Worm (Caenorhabditis elegans) whole organism, mixed stage, embryonic: Measurements from ENCODE around the gene C38D4.10.

ENCODE experiments used
- M03D4.4 ChIP-seq: sonication (generic microtip); optimal IDR thresholded peaks from 2 replicates; lab custom pipeline; 2017; ENCODE audit warnings: mild to moderate bottlenecking, missing genetic modification characterization, missing compliant biosample characterization
- bed-3 ChIP-seq: fragments of 200-800 bp; sonication (Bioruptor generic); optimal IDR thresholded peaks from 3 replicates; lab custom pipeline; 2018; ENCODE audit warnings: mild to moderate bottlenecking, missing genetic modification characterization, moderate library complexity, missing compliant biosample characterization
- blmp-1 ChIP-seq: fragments of 150-350 bp; optimal IDR thresholded peaks from 2 replicates; lab custom pipeline; 2014; ENCODE audit warnings: missing biosample characterization, missing genetic modification characterization
- ceh-39 ChIP-seq: fragments of 150-350 bp; optimal IDR thresholded peaks from 2 replicates; lab custom pipeline; 2014; ENCODE audit warnings: missing biosample characterization, missing genetic modification characterization
- ceh-43 ChIP-seq: fragments of 200-800 bp; sonication (Bioruptor generic); optimal IDR thresholded peaks from 2 replicates; lab custom pipeline; 2018; ENCODE audit warnings: mild to moderate bottlenecking, missing genetic modification characterization, moderate library complexity, missing compliant biosample characterization
- ceh-83 ChIP-seq: fragments of 200-800 bp; sonication (Bioruptor generic); optimal IDR thresholded peaks from 2 replicates; lab custom pipeline; 2018; ENCODE audit warnings: mild to moderate bottlenecking, missing genetic modification characterization, missing compliant biosample characterization
- ces-1 ChIP-seq: fragments of 150-350 bp; optimal IDR thresholded peaks from 2 replicates; lab custom pipeline; 2014; ENCODE audit warnings: missing biosample characterization, missing genetic modification reagents, missing genetic modification characterization
- cnd-1 ChIP-seq: fragments of 200-800 bp; sonication (Bioruptor generic); optimal IDR thresholded peaks from 2 replicates; lab custom pipeline; 2018; ENCODE audit warnings: mild to moderate bottlenecking, missing genetic modification characterization, missing compliant biosample characterization
- drap-1 ChIP-seq: fragments of 200-800 bp; sonication (Bioruptor generic); optimal IDR thresholded peaks from 3 replicates; lab custom pipeline; 2018; ENCODE audit warnings: mild to moderate bottlenecking, missing genetic modification characterization, missing compliant biosample characterization
- elt-1 ChIP-seq: sonication (generic microtip); optimal IDR thresholded peaks from 2 replicates; lab custom pipeline; 2017; ENCODE audit warnings: missing genetic modification characterization, mild to moderate bottlenecking, missing compliant biosample characterization, antibody characterized with exemption, moderate library complexity, borderline replicate concordance; ENCODE audit not compliant: insufficient read depth
- elt-3 ChIP-seq: fragments of 150-350 bp; optimal IDR thresholded peaks from 2 replicates; lab custom pipeline; 2014; ENCODE audit warnings: missing biosample characterization, missing genetic modification characterization
- flh-1 ChIP-seq: fragments of 200-800 bp; sonication (Bioruptor generic); optimal IDR thresholded peaks from 2 replicates; lab custom pipeline; 2018; ENCODE audit warnings: mild to moderate bottlenecking, missing genetic modification characterization, moderate library complexity, missing compliant biosample characterization
- ham-2 ChIP-seq: fragments of 200-800 bp; sonication (Bioruptor generic); optimal IDR thresholded peaks from 2 replicates; lab custom pipeline; 2018; ENCODE audit warnings: mild to moderate bottlenecking, missing genetic modification characterization, missing compliant biosample characterization
- hlh-1 ChIP-seq: fragments of 150-350 bp; optimal IDR thresholded peaks from 2 replicates; lab custom pipeline; 2014; ENCODE audit warnings: missing biosample characterization, missing genetic modification reagents, missing genetic modification characterization
- lin-13 ChIP-seq: fragments of 150-350 bp; optimal IDR thresholded peaks from 2 replicates; lab custom pipeline; 2014; ENCODE audit warnings: missing biosample characterization, missing genetic modification characterization
- lin-32 ChIP-seq: fragments of 200-800 bp; sonication (Bioruptor generic); optimal IDR thresholded peaks from 2 replicates; lab custom pipeline; 2018; ENCODE audit warnings: mild to moderate bottlenecking, missing genetic modification characterization, missing compliant biosample characterization
- lsy-2 ChIP-seq: fragments of 150-350 bp; optimal IDR thresholded peaks from 2 replicates; lab custom pipeline; 2014; ENCODE audit warnings: missing biosample characterization, missing genetic modification characterization
- mab-5 ChIP-seq: fragments of 150-350 bp; optimal IDR thresholded peaks from 2 replicates; lab custom pipeline; 2014; ENCODE audit warnings: missing biosample characterization, missing genetic modification characterization
- mep-1 ChIP-seq: fragments of 150-350 bp; optimal IDR thresholded peaks from 2 replicates; lab custom pipeline; 2017; ENCODE audit warnings: missing biosample characterization, missing genetic modification reagents, missing genetic modification characterization, inconsistent platforms
- mls-2 ChIP-seq: sonication (generic microtip); optimal IDR thresholded peaks from 2 replicates; lab custom pipeline; 2016; ENCODE audit warnings: mild to moderate bottlenecking, missing genetic modification characterization, moderate library complexity, missing compliant biosample characterization
- nhr-12 ChIP-seq: fragments of 150-350 bp; optimal IDR thresholded peaks from 2 replicates; lab custom pipeline; 2014; ENCODE audit warnings: missing biosample characterization, missing genetic modification characterization
- nhr-2 ChIP-seq: fragments of 150-350 bp; optimal IDR thresholded peaks from 2 replicates; lab custom pipeline; 2014; ENCODE audit warnings: missing biosample characterization, missing genetic modification characterization
- nhr-237 ChIP-seq: fragments of 150-350 bp; optimal IDR thresholded peaks from 2 replicates; lab custom pipeline; 2014; ENCODE audit warnings: missing biosample characterization, missing genetic modification characterization
- nhr-28 ChIP-seq: fragments of 150-350 bp; optimal IDR thresholded peaks from 2 replicates; lab custom pipeline; 2014; ENCODE audit warnings: missing biosample characterization, missing genetic modification characterization
- nhr-76 ChIP-seq: sonication (generic microtip); optimal IDR thresholded peaks from 2 replicates; lab custom pipeline; 2017; ENCODE audit warnings: missing biosample characterization, missing genetic modification characterization
- pha-4 ChIP-seq: fragments of 150-350 bp; optimal IDR thresholded peaks from 2 replicates; lab custom pipeline; 2018; ENCODE audit warnings: missing biosample characterization, missing genetic modification reagents, missing genetic modification characterization
- sem-2 ChIP-seq: fragments of 200-800 bp; sonication (Bioruptor generic); optimal IDR thresholded peaks from 2 replicates; lab custom pipeline; 2018; ENCODE audit warnings: mild to moderate bottlenecking, missing genetic modification characterization, missing compliant biosample characterization
- snpc-4 ChIP-seq: fragments of 150-350 bp; optimal IDR thresholded peaks from 2 replicates; lab custom pipeline; 2014; ENCODE audit warnings: missing biosample characterization, missing genetic modification characterization
- sptf-1 ChIP-seq: sonication (generic microtip); optimal IDR thresholded peaks from 2 replicates; lab custom pipeline; 2017; ENCODE audit warnings: mild to moderate bottlenecking, missing genetic modification characterization, moderate library complexity, missing compliant biosample characterization
- tbx-8 ChIP-seq: fragments of 200-800 bp; sonication (Bioruptor generic); optimal IDR thresholded peaks from 2 replicates; lab custom pipeline; 2018; ENCODE audit warnings: mild to moderate bottlenecking, missing genetic modification characterization, moderate library complexity, missing compliant biosample characterization
- unc-120 ChIP-seq: sonication (generic microtip); optimal IDR thresholded peaks from 2 replicates; lab custom pipeline; 2017; ENCODE audit warnings: missing genetic modification characterization, missing compliant biosample characterization; ENCODE audit not compliant: poor library complexity, severe bottlenecking
- unc-39 ChIP-seq: fragments of 150-350 bp; optimal IDR thresholded peaks from 2 replicates; lab custom pipeline; 2014; ENCODE audit warnings: missing biosample characterization, missing genetic modification characterization
- zip-8 ChIP-seq: fragments of 150-350 bp; optimal IDR thresholded peaks from 2 replicates; lab custom pipeline; 2014; ENCODE audit warnings: missing biosample characterization, missing genetic modification characterization
- ztf-11 ChIP-seq: fragments of 150-350 bp; optimal IDR thresholded peaks from 2 replicates; lab custom pipeline; 2014; ENCODE audit warnings: missing biosample characterization, missing genetic modification characterization

C38D4.10 gene

DNA sequence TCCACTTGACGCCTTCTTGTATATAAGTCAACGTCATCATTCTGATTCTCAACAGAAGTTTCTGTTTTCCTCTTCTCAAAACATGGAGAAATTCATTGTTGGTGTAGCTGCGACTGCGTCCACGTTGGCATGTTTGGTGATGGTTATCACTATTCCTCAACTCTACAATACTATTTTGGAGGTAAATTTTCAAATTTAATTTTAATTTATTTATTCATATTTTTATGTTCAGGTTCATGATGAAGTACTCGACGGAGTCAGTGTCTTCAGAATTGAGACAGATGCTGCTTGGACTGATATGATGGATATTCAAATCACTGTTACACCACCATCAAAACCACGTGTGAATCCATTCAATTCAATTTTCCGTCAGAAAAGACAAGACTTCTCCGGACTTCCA is 34.2 kb upstream of the C38D4.10 start, which contains the start of gene col-89:
Gene col-89, plus strand, starts transcription at position 19 of the 400 bp plus-strand sequence.
- no peak for TF ChIP-seq bed-3
- TF ChIP-seq pha-4 (tag; lab: Kevin White, UChicago): no peak
- no peak for TF ChIP-seq zip-8 (tag; lab: Kevin White, UChicago)
- no peak for TF ChIP-seq drap-1 (GFP tag; lab: Kevin White, UChicago)
- no peak for TF ChIP-seq ham-2 (GFP tag; lab: Kevin White, UChicago)
- no peak for TF ChIP-seq unc-39 (tag; lab: Kevin White, UChicago)
- TF ChIP-seq elt-1 (tag; lab: Kevin White, UChicago): no peak
- TF ChIP-seq lin-13 (tag; lab: Kevin White, UChicago): no peak
- TF ChIP-seq ceh-43 (GFP tag; lab: Kevin White, UChicago): no peak

DNA sequence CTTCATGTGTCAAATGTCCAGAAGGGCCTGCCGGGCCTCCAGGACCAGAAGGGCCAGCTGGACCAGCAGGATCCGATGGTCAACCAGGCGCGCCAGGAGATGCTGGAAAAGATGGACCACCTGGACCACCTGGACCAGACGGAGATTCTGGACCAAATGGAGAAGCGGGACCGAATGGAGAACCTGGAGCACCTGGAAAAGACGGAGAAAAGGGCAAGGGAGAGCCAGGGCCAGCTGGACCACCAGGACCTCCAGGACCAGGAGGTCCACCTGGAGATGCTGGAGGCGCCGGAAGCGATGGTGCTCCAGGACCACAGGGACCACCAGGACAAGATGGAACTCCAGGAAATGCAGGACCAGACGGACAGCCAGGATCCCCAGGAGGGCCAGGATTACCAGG is 33.7 kb upstream of the C38D4.10 start:
- TF ChIP-seq drap-1 (GFP tag; lab: Kevin White, UChicago): no peak
- no peak for TF ChIP-seq nhr-28 (tag; lab: Kevin White, UChicago)
- no peak for TF ChIP-seq zip-8 (tag; lab: Kevin White, UChicago)
- no peak for TF ChIP-seq hlh-1 (tag; lab: Kevin White, UChicago)
- no peak for TF ChIP-seq ztf-11 (tag; lab: Kevin White, UChicago)
- TF ChIP-seq nhr-237: no peak
- no peak for TF ChIP-seq mep-1 (tag; lab: Kevin White, UChicago)
- no peak for TF ChIP-seq elt-1 (tag; lab: Kevin White, UChicago)
- TF ChIP-seq ceh-43 (GFP tag; lab: Kevin White, UChicago): no peak
- TF ChIP-seq snpc-4 (tag; lab: Kevin White, UChicago): no peak
- no peak for TF ChIP-seq mab-5 (tag; lab: Kevin White, UChicago)
- TF ChIP-seq sptf-1 (tag; lab: Kevin White, UChicago): no peak
- no peak for TF ChIP-seq flh-1 (GFP tag; lab: Kevin White, UChicago)
- no peak for TF ChIP-seq tbx-8 (GFP tag; lab: Kevin White, UChicago)
- TF ChIP-seq unc-39 (tag; lab: Kevin White, UChicago): no peak
- no peak for TF ChIP-seq bed-3
- TF ChIP-seq blmp-1 (tag; lab: Kevin White, UChicago): no peak

DNA sequence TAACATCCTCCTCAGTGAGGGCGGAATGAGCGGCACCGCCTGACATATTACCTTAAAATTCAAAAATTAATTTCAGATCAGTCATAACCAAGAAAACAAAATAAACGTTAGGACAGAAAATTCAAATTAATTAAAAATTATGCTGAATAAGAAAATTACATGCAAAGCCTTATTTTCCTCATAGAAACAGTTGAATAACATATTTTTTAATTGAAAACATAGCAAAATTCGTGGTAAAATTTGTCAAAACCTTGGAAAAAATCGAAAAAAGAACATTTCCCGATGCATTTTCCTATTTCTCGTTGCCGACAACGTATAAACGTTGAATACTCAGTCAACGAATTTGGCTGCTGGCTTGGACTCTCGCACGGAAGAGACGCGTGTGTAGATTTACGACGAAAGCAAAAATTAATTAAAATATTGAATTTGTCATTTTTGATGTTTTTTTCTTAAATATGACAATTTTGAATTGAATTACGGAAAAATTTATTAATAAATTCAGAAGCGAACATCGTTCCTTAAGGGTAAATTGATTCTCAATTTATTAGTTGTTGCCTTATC is 28.2 kb upstream of the C38D4.10 start, which contains the start of the genes rps-0 and rbg-3:
Gene rps-0, minus strand, starts transcription at position 51 of the 561 bp plus-strand sequence.
Gene rbg-3, plus strand, starts transcription at position 424 of the 561 bp plus-strand sequence.
- TF ChIP-seq mab-5 (tag; lab: Kevin White, UChicago) (peak; percentile 56), unc-120 (peak; percentile 65), nhr-76 (tag; lab: Kevin White, UChicago) (no peak), hlh-1 (tag; lab: Kevin White, UChicago) (peak; percentile 61), ceh-39 (peak; percentile 86), lsy-2 (tag; lab: Kevin White, UChicago) (peak; percentile 90), pha-4 (tag; lab: Kevin White, UChicago) (peak; percentile 81), nhr-237 (peak; percentile 91), ces-1 (GFP tag; lab: Kevin White, UChicago) (peak; percentile 96), mep-1 (tag; lab: Kevin White, UChicago) (peak; percentile 98), sem-2 (GFP tag; lab: Kevin White, UChicago) (no peak), mls-2 (tag; lab: Kevin White, UChicago) (no peak), lin-13 (tag; lab: Kevin White, UChicago) (peak; percentile 79), elt-3 (tag; lab: Kevin White, UChicago) (peak; percentile 17), drap-1 (GFP tag; lab: Kevin White, UChicago) (peak; percentile 43), elt-1 (tag; lab: Kevin White, UChicago) (no peak), cnd-1 (no peak), ztf-11 (tag; lab: Kevin White, UChicago) (no peak), blmp-1 (tag; lab: Kevin White, UChicago) (no peak), snpc-4 (tag; lab: Kevin White, UChicago) (no peak), unc-39 (tag; lab: Kevin White, UChicago) (no peak)

DNA sequence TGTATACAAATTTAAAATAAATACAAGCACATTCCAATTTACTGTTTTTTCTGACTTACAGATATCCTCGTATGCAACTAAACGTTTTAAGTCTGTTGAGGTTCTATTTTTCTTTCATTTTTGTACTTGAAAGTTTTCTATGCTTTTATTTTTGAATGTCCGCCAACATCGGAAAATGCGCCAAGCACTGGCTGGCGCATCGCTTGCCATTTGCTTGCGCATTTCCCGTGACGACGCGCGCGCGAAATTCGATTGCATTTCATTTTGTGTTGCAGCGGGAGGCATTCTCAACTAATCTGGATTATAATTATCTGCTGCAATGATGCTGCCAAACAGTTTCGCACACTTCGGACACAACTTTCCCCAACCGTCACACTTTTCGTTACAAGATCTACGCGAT is 25.3 kb upstream of the C38D4.10 start, which contains the start of gene fbxl-2:
Gene fbxl-2, plus strand, starts transcription at position 278 of the 400 bp plus-strand sequence.
- TF ChIP-seq unc-39 (tag; lab: Kevin White, UChicago): no peak
- TF ChIP-seq snpc-4 (tag; lab: Kevin White, UChicago): no peak
- peak; percentile 89 for TF ChIP-seq sptf-1 (tag; lab: Kevin White, UChicago)
- TF ChIP-seq nhr-2 (tag; lab: Kevin White, UChicago): peak; percentile 33
- TF ChIP-seq ceh-39: peak; percentile 78
- peak; percentile 84 for TF ChIP-seq cnd-1
- TF ChIP-seq mls-2 (tag; lab: Kevin White, UChicago): peak; percentile 77
- peak; percentile 94 for TF ChIP-seq pha-4 (tag; lab: Kevin White, UChicago)
- peak; percentile 58 for TF ChIP-seq ham-2 (GFP tag; lab: Kevin White, UChicago)
- TF ChIP-seq zip-8 (tag; lab: Kevin White, UChicago): no peak
- peak; percentile 50 for TF ChIP-seq mab-5 (tag; lab: Kevin White, UChicago)
- TF ChIP-seq nhr-12: peak; percentile 63
- peak; percentile 72 for TF ChIP-seq lin-32 (GFP tag; lab: Kevin White, UChicago)
- peak; percentile 34 for TF ChIP-seq hlh-1 (tag; lab: Kevin White, UChicago)
- TF ChIP-seq ztf-11 (tag; lab: Kevin White, UChicago): peak; percentile 73
- peak; percentile 68 for TF ChIP-seq ceh-43 (GFP tag; lab: Kevin White, UChicago)
- TF ChIP-seq lin-13 (tag; lab: Kevin White, UChicago): peak; percentile 98
- peak; percentile 41 for TF ChIP-seq bed-3
- TF ChIP-seq ces-1 (GFP tag; lab: Kevin White, UChicago): no peak
- no peak for TF ChIP-seq blmp-1 (tag; lab: Kevin White, UChicago)
- TF ChIP-seq ceh-83 (GFP tag; lab: Kevin White, UChicago): peak; percentile 73
- no peak for TF ChIP-seq elt-1 (tag; lab: Kevin White, UChicago)
- TF ChIP-seq unc-120: peak; percentile 51
- TF ChIP-seq sem-2 (GFP tag; lab: Kevin White, UChicago): peak; percentile 46
- peak; percentile 95 for TF ChIP-seq mep-1 (tag; lab: Kevin White, UChicago)
- TF ChIP-seq nhr-28 (tag; lab: Kevin White, UChicago): no peak
- peak; percentile 83 for TF ChIP-seq M03D4.4
- TF ChIP-seq drap-1 (GFP tag; lab: Kevin White, UChicago): peak; percentile 80
- TF ChIP-seq lsy-2 (tag; lab: Kevin White, UChicago): peak; percentile 92
- TF ChIP-seq nhr-76 (tag; lab: Kevin White, UChicago): no peak
- TF ChIP-seq nhr-237: peak; percentile 94
- peak; percentile 47 for TF ChIP-seq tbx-8 (GFP tag; lab: Kevin White, UChicago)
- peak; percentile 10 for TF ChIP-seq flh-1 (GFP tag; lab: Kevin White, UChicago)
- TF ChIP-seq elt-3 (tag; lab: Kevin White, UChicago): peak; percentile 71
